Worm (Caenorhabditis elegans) whole organism, L4 larva: ENCODE measurements around the gene col-147.

Experiments used
- aly-2 ChIP-seq: sonication (generic microtip); optimal IDR thresholded peaks from 2 replicates; lab custom pipeline; 2018; ENCODE audit warnings: missing biosample characterization, missing genetic modification characterization
- ceh-82 ChIP-seq: sonication (generic microtip); optimal IDR thresholded peaks from 2 replicates; lab custom pipeline; 2017; ENCODE audit warnings: missing biosample characterization, missing genetic modification characterization

- no peak for TF ChIP-seq aly-2 (tag; lab: Kevin White, UChicago)
- TF ChIP-seq ceh-82, result no peak
Observed at ce11 chrV:9608256-9608655, 24.9 kb downstream of the col-147 start, which contains the start of gene dop-2.
